Worm (Caenorhabditis elegans) whole organism, L1 larva: ENCODE measurements around the gene Y14H12B.1.

ENCODE experiments used
- C04F5.9 ChIP-seq: sonication (generic microtip); optimal IDR thresholded peaks from 2 replicates; lab custom pipeline; 2016; ENCODE audit warnings: missing genetic modification characterization, missing compliant biosample characterization
- C16A3.4 ChIP-seq: fragments of 150-350 bp; optimal IDR thresholded peaks from 2 replicates; lab custom pipeline; 2014; ENCODE audit warnings: missing biosample characterization, missing genetic modification characterization
- F16B12.6 ChIP-seq: fragments of 150-350 bp; optimal IDR thresholded peaks from 2 replicates; lab custom pipeline; 2014; ENCODE audit warnings: missing biosample characterization, missing genetic modification characterization
- aly-2 ChIP-seq: fragments of 150-350 bp; optimal IDR thresholded peaks from 2 replicates; lab custom pipeline; 2014; ENCODE audit warnings: missing biosample characterization, missing genetic modification characterization
- ceh-8 ChIP-seq: fragments of 200-800 bp; sonication (Bioruptor generic); optimal IDR thresholded peaks from 2 replicates; lab custom pipeline; 2018; ENCODE audit warnings: mild to moderate bottlenecking, missing genetic modification characterization, moderate library complexity, missing compliant biosample characterization
- ceh-82 ChIP-seq, 3 experiments: fragments of 150-350 bp in 1 of 3; sonication (generic microtip) in 2 of 3; optimal IDR thresholded peaks; 2 replicates each; lab custom pipeline; 2014 to 2017; ENCODE audit warnings: missing biosample characterization in 3 of 3, missing genetic modification characterization in 3 of 3
- ces-1 ChIP-seq: fragments of 150-350 bp; optimal IDR thresholded peaks from 2 replicates; lab custom pipeline; 2014; ENCODE audit warnings: missing biosample characterization, missing genetic modification reagents, missing genetic modification characterization
- dpl-1 ChIP-seq, 3 experiments: fragments of 150-350 bp in 2 of 3; sonication (generic microtip) in 1 of 3; optimal IDR thresholded peaks; 2 replicates each; lab custom pipeline; 2014 to 2017; ENCODE audit warnings: missing biosample characterization in 3 of 3, missing genetic modification characterization in 3 of 3, missing genetic modification reagents in 3 of 3
- dsc-1 ChIP-seq: sonication (generic microtip); optimal IDR thresholded peaks from 2 replicates; lab custom pipeline; 2016; ENCODE audit warnings: mild to moderate bottlenecking, missing genetic modification characterization, missing compliant biosample characterization
- efl-1 ChIP-seq, 4 experiments: fragments of 150-350 bp; optimal IDR thresholded peaks in 3 of 4; peaks in 1 of 4; 1 replicate in 1 of 4; 2 replicates in 3 of 4; lab custom pipeline; 2014; ENCODE audit warnings: missing biosample characterization in 2 of 4, missing genetic modification characterization in 2 of 4, missing genetic modification reagents in 2 of 4
- efl-3 ChIP-seq: fragments of 200-800 bp; sonication (Bioruptor generic); optimal IDR thresholded peaks from 2 replicates; lab custom pipeline; 2018; ENCODE audit warnings: mild to moderate bottlenecking, missing genetic modification characterization, missing compliant biosample characterization
- elt-2 ChIP-seq: sonication (generic microtip); optimal IDR thresholded peaks from 2 replicates; lab custom pipeline; 2016; ENCODE audit warnings: missing genetic modification characterization, mild to moderate bottlenecking, inconsistent platforms, missing compliant biosample characterization, missing genetic modification reagents
- elt-3 ChIP-seq, 6 experiments: fragments of 150-350 bp in 1 of 6; sonication (generic microtip); optimal IDR thresholded peaks; 2 replicates each; lab custom pipeline; 2017 to 2018; ENCODE audit warnings: missing biosample characterization in 6 of 6, missing genetic modification characterization in 6 of 6, inconsistent platforms in 1 of 6
- fkh-4 ChIP-seq: sonication (generic microtip); optimal IDR thresholded peaks from 2 replicates; lab custom pipeline; 2016; ENCODE audit warnings: missing compliant biosample characterization, missing genetic modification characterization, borderline replicate concordance
- fkh-8 ChIP-seq: sonication (generic microtip); optimal IDR thresholded peaks from 2 replicates; lab custom pipeline; 2016; ENCODE audit warnings: mild to moderate bottlenecking, missing genetic modification characterization, missing compliant biosample characterization
- grh-1 ChIP-seq: fragments of 200-800 bp; sonication (Bioruptor generic); IDR thresholded peaks from 2 replicates; pipeline ENCODE4 v1.3.6; 2022; ENCODE audit warnings: missing genetic modification reagents, missing genetic modification characterization, missing compliant biosample characterization
- hlh-17 ChIP-seq: fragments of 200-800 bp; sonication (Bioruptor generic); optimal IDR thresholded peaks from 2 replicates; lab custom pipeline; 2018; ENCODE audit warnings: missing genetic modification characterization, mild to moderate bottlenecking, missing compliant biosample characterization, moderate library complexity, borderline replicate concordance
- hpl-2 ChIP-seq: fragments of 150-350 bp; optimal IDR thresholded peaks from 2 replicates; lab custom pipeline; 2014; ENCODE audit warnings: missing biosample characterization, missing genetic modification reagents, missing genetic modification characterization
- irx-1 ChIP-seq: sonication (generic microtip); optimal IDR thresholded peaks from 2 replicates; lab custom pipeline; 2016; ENCODE audit warnings: missing genetic modification characterization, missing compliant biosample characterization
- isw-1 ChIP-seq: fragments of 200-800 bp; sonication (Bioruptor generic); IDR thresholded peaks from 2 replicates; pipeline ENCODE4 v1.3.6; 2022; ENCODE audit warnings: missing genetic modification characterization, missing compliant biosample characterization
- jun-1 ChIP-seq: fragments of 150-350 bp; optimal IDR thresholded peaks from 2 replicates; lab custom pipeline; 2014; ENCODE audit warnings: missing biosample characterization, missing genetic modification reagents, missing genetic modification characterization
- lin-13 ChIP-seq: fragments of 150-350 bp; optimal IDR thresholded peaks from 2 replicates; lab custom pipeline; 2014; ENCODE audit warnings: missing biosample characterization, missing genetic modification reagents, missing genetic modification characterization
- lin-14 ChIP-seq: fragments of 200-800 bp; sonication (Bioruptor generic); optimal IDR thresholded peaks from 2 replicates; lab custom pipeline; 2018; ENCODE audit warnings: mild to moderate bottlenecking, missing genetic modification characterization, moderate library complexity, missing compliant biosample characterization
- lin-35 ChIP-seq, 2 experiments: fragments of 150-350 bp; optimal IDR thresholded peaks; 2 replicates each; lab custom pipeline; 2014; ENCODE audit warnings: missing biosample characterization in 2 of 2, missing genetic modification characterization in 2 of 2, missing genetic modification reagents in 2 of 2
- lsy-2 ChIP-seq, 2 experiments: fragments of 150-350 bp; optimal IDR thresholded peaks; 2 replicates each; lab custom pipeline; 2014; ENCODE audit warnings: missing biosample characterization in 2 of 2, missing genetic modification characterization in 2 of 2
- mab-9 ChIP-seq: fragments of 200-800 bp; sonication (Bioruptor generic); IDR thresholded peaks from 2 replicates; pipeline ENCODE4 v1.3.6; 2022; ENCODE audit warnings: missing genetic modification reagents, missing genetic modification characterization, missing compliant biosample characterization
- mef-2 ChIP-seq: fragments of 150-350 bp; optimal IDR thresholded peaks from 2 replicates; lab custom pipeline; 2014; ENCODE audit warnings: missing biosample characterization, missing genetic modification characterization
- nhr-11 ChIP-seq: fragments of 150-350 bp; optimal IDR thresholded peaks from 2 replicates; lab custom pipeline; 2014; ENCODE audit warnings: missing biosample characterization, missing genetic modification characterization
- nhr-12 ChIP-seq: sonication (generic microtip); optimal IDR thresholded peaks from 2 replicates; lab custom pipeline; 2017; ENCODE audit warnings: missing biosample characterization, missing genetic modification characterization
- nhr-237 ChIP-seq: fragments of 150-350 bp; optimal IDR thresholded peaks from 2 replicates; lab custom pipeline; 2014; ENCODE audit warnings: missing biosample characterization, missing genetic modification characterization
- nhr-71 ChIP-seq: sonication (generic microtip); optimal IDR thresholded peaks from 2 replicates; lab custom pipeline; 2016; ENCODE audit warnings: mild to moderate bottlenecking, missing genetic modification characterization, moderate library complexity, missing compliant biosample characterization
- nhr-84 ChIP-seq: sonication (generic microtip); optimal IDR thresholded peaks from 2 replicates; lab custom pipeline; 2017; ENCODE audit warnings: missing biosample characterization, missing genetic modification characterization
- nhr-85 ChIP-seq: sonication (generic microtip); peaks from one replicate; lab custom pipeline; 2016; ENCODE audit warnings: missing genetic modification characterization, inconsistent platforms, missing compliant biosample characterization
- nhr-90 ChIP-seq: sonication (generic microtip); optimal IDR thresholded peaks from 2 replicates; lab custom pipeline; 2016; ENCODE audit warnings: mild to moderate bottlenecking, missing genetic modification characterization, missing compliant biosample characterization; ENCODE audit not compliant: poor library complexity
- pax-3 ChIP-seq: fragments of 200-800 bp; sonication (Bioruptor generic); optimal IDR thresholded peaks from 2 replicates; lab custom pipeline; 2018; ENCODE audit warnings: mild to moderate bottlenecking, missing genetic modification characterization, moderate library complexity, missing compliant biosample characterization
- pqm-1 ChIP-seq: sonication (generic microtip); optimal IDR thresholded peaks from 3 replicates; lab custom pipeline; 2017; ENCODE audit warnings: missing biosample characterization, missing genetic modification characterization
- rnt-1 ChIP-seq: sonication (generic microtip); optimal IDR thresholded peaks from 2 replicates; lab custom pipeline; 2016; ENCODE audit warnings: mild to moderate bottlenecking, missing genetic modification characterization, moderate library complexity, missing compliant biosample characterization
- snu-23 ChIP-seq: sonication (generic microtip); optimal IDR thresholded peaks from 2 replicates; lab custom pipeline; 2016; ENCODE audit warnings: missing genetic modification characterization, missing compliant biosample characterization
- sup-37 ChIP-seq: fragments of 200-800 bp; sonication (Bioruptor generic); optimal IDR thresholded peaks from 2 replicates; lab custom pipeline; 2018; ENCODE audit warnings: mild to moderate bottlenecking, missing genetic modification characterization, missing compliant biosample characterization
- tbx-2 ChIP-seq: sonication (generic microtip); optimal IDR thresholded peaks from 2 replicates; lab custom pipeline; 2016; ENCODE audit warnings: missing genetic modification characterization, missing compliant biosample characterization
- tlp-1 ChIP-seq: fragments of 150-350 bp; optimal IDR thresholded peaks from 2 replicates; lab custom pipeline; 2014; ENCODE audit warnings: missing biosample characterization, missing genetic modification characterization
- unc-130 ChIP-seq: fragments of 150-350 bp; optimal IDR thresholded peaks from 2 replicates; lab custom pipeline; 2017; ENCODE audit warnings: missing biosample characterization, missing genetic modification characterization, inconsistent platforms
- unc-30 ChIP-seq: sonication (generic microtip); optimal IDR thresholded peaks from 2 replicates; lab custom pipeline; 2017; ENCODE audit warnings: missing biosample characterization, missing genetic modification characterization
- vab-15 ChIP-seq: sonication (generic microtip); optimal IDR thresholded peaks from 2 replicates; lab custom pipeline; 2017; ENCODE audit warnings: missing genotype, mild to moderate bottlenecking, missing genetic modification characterization, missing compliant biosample characterization
- zag-1 ChIP-seq: fragments of 150-350 bp; optimal IDR thresholded peaks from 2 replicates; lab custom pipeline; 2014; ENCODE audit warnings: missing biosample characterization, missing genetic modification characterization
- zip-4 ChIP-seq: fragments of 200-800 bp; sonication (Bioruptor generic); optimal IDR thresholded peaks from 2 replicates; lab custom pipeline; 2018; ENCODE audit warnings: mild to moderate bottlenecking, missing genetic modification characterization, moderate library complexity, missing compliant biosample characterization
- ztf-11 ChIP-seq, 2 experiments: sonication (generic microtip); optimal IDR thresholded peaks; 2 replicates each; lab custom pipeline; 2016 to 2017; ENCODE audit warnings: missing genetic modification characterization in 2 of 2, missing biosample characterization in 1 of 2, missing compliant biosample characterization in 1 of 2

The Y14H12B.1 gene

DNA sequence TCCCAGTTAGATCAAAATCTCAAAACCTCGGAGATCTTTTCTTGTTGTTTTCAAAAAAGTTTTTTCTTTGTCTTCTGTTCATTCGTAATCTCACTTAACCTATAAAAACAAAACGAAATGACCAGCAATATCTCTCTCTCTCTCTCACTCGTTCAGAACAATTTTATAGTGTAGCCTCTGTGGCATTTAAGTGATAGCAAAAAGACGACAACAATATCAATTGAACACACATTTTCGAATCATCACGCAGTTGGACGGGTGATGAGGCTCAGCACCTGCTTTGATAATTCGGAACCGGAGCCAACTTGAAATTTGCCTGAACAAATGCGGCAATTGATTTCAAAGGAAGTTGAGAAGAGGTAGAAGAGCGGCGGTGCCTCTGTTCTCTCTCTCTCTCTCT lies 18.1 kb downstream of the Y14H12B.1 start:
- TF ChIP-seq jun-1 (tag; lab: Kevin White, UChicago) (no peak), dsc-1 (tag; lab: Kevin White, UChicago) (no peak), elt-3 (tag; optimal IDR thresholded peaks at IDR 0.05; lab: Kevin White, UChicago) (peak in 1 of 6 experiments; percentile 13)

DNA sequence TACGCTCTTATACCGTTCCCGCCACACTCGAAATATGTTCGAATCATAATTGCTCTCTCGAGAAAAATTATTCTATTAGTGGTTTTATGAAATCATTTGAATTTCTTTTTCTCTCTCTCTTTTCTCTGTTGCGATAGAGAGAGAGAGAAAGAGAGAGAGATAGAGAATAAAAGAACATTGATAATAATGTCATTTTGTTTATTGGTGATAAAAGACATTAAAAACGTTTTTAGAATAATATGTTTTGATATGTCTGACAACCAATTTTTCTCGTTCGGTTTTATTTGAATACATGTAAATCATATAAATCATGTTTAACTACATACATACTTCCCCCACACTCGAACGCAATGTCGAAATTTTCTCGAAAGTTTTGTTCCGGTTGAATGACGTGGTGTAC lies 18.7 kb downstream of the Y14H12B.1 start:
- TF ChIP-seq tlp-1 (tag; lab: Kevin White, UChicago) (no peak), hlh-17 (GFP tag; lab: Kevin White, UChicago) (no peak), hpl-2 (no peak), grh-1 (GFP tag; lab: Robert Waterston, UW) (no peak), mab-9 (GFP tag; lab: Robert Waterston, UW) (no peak), nhr-237 (tag; lab: Kevin White, UChicago) (no peak), snu-23 (GFP tag; lab: Kevin White, UChicago) (no peak), ceh-82 (tag; optimal IDR thresholded peaks at IDR 0.05; lab: Kevin White, UChicago) (no peak), elt-2 (tag; lab: Kevin White, UChicago) (peak; percentile 19), jun-1 (tag; lab: Kevin White, UChicago) (no peak), nhr-71 (tag; lab: Kevin White, UChicago) (peak; percentile 10), aly-2 (no peak), zip-4 (GFP tag; lab: Kevin White, UChicago) (no peak), lin-13 (GFP tag; lab: Kevin White, UChicago) (no peak), pax-3 (tag; lab: Kevin White, UChicago) (no peak), fkh-4 (tag; lab: Kevin White, UChicago) (no peak), dsc-1 (tag; lab: Kevin White, UChicago) (no peak), fkh-8 (tag; lab: Kevin White, UChicago) (no peak), nhr-90 (tag; lab: Kevin White, UChicago) (no peak), tbx-2 (tag; lab: Kevin White, UChicago) (no peak), nhr-85 (tag; lab: Kevin White, UChicago) (peak; percentile 66), lin-35 (GFP tag; optimal IDR thresholded peaks at IDR 0.05; lab: Kevin White, UChicago) (no peak), ztf-11 (tag; optimal IDR thresholded peaks at IDR 0.05; lab: Kevin White, UChicago) (no peak), lsy-2 (tag; optimal IDR thresholded peaks at IDR 0.05; lab: Kevin White, UChicago) (peak in 1 of 2 experiments; percentile 6), ceh-8 (GFP tag; lab: Kevin White, UChicago) (no peak), C16A3.4 (tag; lab: Kevin White, UChicago) (no peak), efl-3 (GFP tag; lab: Kevin White, UChicago) (no peak)

DNA sequence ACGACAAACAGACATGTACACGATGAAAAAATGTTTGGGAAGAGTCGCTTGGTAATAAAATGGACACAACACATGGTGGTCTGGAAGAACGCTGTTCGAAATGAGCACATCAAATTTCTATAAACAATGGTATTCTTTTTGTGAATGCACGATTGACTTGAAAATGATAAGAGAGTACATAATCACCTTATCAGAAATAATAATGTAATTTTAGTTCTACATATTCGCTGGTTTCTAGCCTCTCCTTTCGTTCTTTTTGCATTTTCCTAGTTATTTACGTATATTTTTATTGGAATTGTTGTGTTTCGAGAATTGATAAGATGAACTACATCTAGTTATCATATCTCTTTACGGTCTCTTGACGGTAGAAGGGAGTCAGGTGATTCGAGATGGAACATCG lies 19.8 kb downstream of the Y14H12B.1 start:
- TF ChIP-seq vab-15 (tag; lab: Kevin White, UChicago) (no peak), C16A3.4 (tag; lab: Kevin White, UChicago) (no peak), mab-9 (GFP tag; lab: Robert Waterston, UW) (no peak), sup-37 (GFP tag; lab: Kevin White, UChicago) (no peak), ceh-8 (GFP tag; lab: Kevin White, UChicago) (no peak), unc-30 (tag; lab: Kevin White, UChicago) (no peak), C04F5.9 (tag; lab: Kevin White, UChicago) (no peak), lin-14 (peak; percentile 19), hlh-17 (GFP tag; lab: Kevin White, UChicago) (no peak), pqm-1 (no peak), ces-1 (GFP tag; lab: Kevin White, UChicago) (no peak), nhr-12 (tag; lab: Kevin White, UChicago) (no peak), efl-1 (optimal IDR thresholded peaks at IDR 0.05; lab: Kevin White, UChicago) (no peak), efl-1 (GFP tag; optimal IDR thresholded peaks at IDR 0.05 in 1 of 2; lab: Kevin White, UChicago) (peak in 1 of 2 experiments; percentile 66), isw-1 (no peak), elt-3 (tag; optimal IDR thresholded peaks at IDR 0.05; lab: Kevin White, UChicago) (peak in 1 of 6 experiments; percentile 7), mef-2 (tag; lab: Kevin White, UChicago) (no peak), nhr-84 (tag; lab: Kevin White, UChicago) (no peak), nhr-11 (tag; lab: Kevin White, UChicago) (no peak), F16B12.6 (no peak), rnt-1 (tag; lab: Kevin White, UChicago) (no peak), dpl-1 (GFP tag; optimal IDR thresholded peaks at IDR 0.05; lab: Kevin White, UChicago) (no peak), elt-2 (tag; lab: Kevin White, UChicago) (peak; percentile 84), unc-130 (no peak), zag-1 (tag; lab: Kevin White, UChicago) (no peak), irx-1 (tag; lab: Kevin White, UChicago) (no peak)
